Fruit fly (Drosophila melanogaster) whole organism, embryonic: ENCODE results near the gene kat80.

ENCODE experiments used
- ATbp ChIP-seq: fragments of 200-800 bp; sonication (Bioruptor generic); optimal IDR thresholded peaks from 2 replicates; lab custom pipeline; 2017; ENCODE audit warnings: missing biosample characterization, mild to moderate bottlenecking, missing genetic modification characterization, missing genetic modification reagents
- CG1024 ChIP-seq: fragments of 200-800 bp; sonication (Bioruptor generic); IDR thresholded peaks from 2 replicates; pipeline ENCODE4 v1.3.6; 2022; ENCODE audit warnings: missing biosample characterization, missing genetic modification characterization
- CG10274 ChIP-seq: fragments of 200-800 bp; sonication (Bioruptor generic); optimal IDR thresholded peaks from 3 replicates; lab custom pipeline; 2017; ENCODE audit warnings: missing biosample characterization, mild to moderate bottlenecking, missing genetic modification characterization
- CG12071 ChIP-seq: fragments of 200-800 bp; sonication (Bioruptor generic); optimal IDR thresholded peaks from 3 replicates; lab custom pipeline; 2018; ENCODE audit warnings: missing biosample characterization, mild to moderate bottlenecking, missing genetic modification characterization
- CG12659 ChIP-seq: fragments of 200-800 bp; sonication (Bioruptor generic); optimal IDR thresholded peaks from 3 replicates; lab custom pipeline; 2017; ENCODE audit warnings: mild to moderate bottlenecking, missing biosample characterization, missing genetic modification reagents, missing genetic modification characterization
- CG13287 ChIP-seq: fragments of 200-800 bp; sonication (Bioruptor generic); IDR thresholded peaks from 2 replicates; pipeline ENCODE4 v1.3.6; 2022; ENCODE audit warnings: missing biosample characterization, missing genetic modification characterization; ENCODE audit not compliant: partially characterized antibody
- CG15514 ChIP-seq: fragments of 200-800 bp; sonication (Bioruptor generic); optimal IDR thresholded peaks from 3 replicates; lab custom pipeline; 2017; ENCODE audit warnings: missing biosample characterization, missing genetic modification characterization, mild to moderate bottlenecking, moderate library complexity, missing genetic modification reagents
- CG16813 ChIP-seq: fragments of 200-800 bp; sonication (Bioruptor generic); IDR thresholded peaks from 3 replicates; pipeline ENCODE4 v1.3.6; 2022; ENCODE audit warnings: missing biosample characterization, missing genetic modification characterization; ENCODE audit not compliant: partially characterized antibody
- CG16815 ChIP-seq: fragments of 200-800 bp; sonication (Bioruptor generic); optimal IDR thresholded peaks from 3 replicates; lab custom pipeline; 2017; ENCODE audit warnings: missing biosample characterization, mild to moderate bottlenecking, missing genetic modification characterization
- CG17328 ChIP-seq: fragments of 200-800 bp; sonication (Bioruptor generic); IDR thresholded peaks from 2 replicates; pipeline ENCODE4 v1.3.6; 2022; ENCODE audit warnings: missing biosample characterization, missing genetic modification characterization
- CG17568 ChIP-seq: fragments of 200-800 bp; sonication (Bioruptor generic); optimal IDR thresholded peaks from 2 replicates; lab custom pipeline; 2018; ENCODE audit warnings: missing biosample characterization, mild to moderate bottlenecking, missing genetic modification characterization, moderate library complexity
- CG2116 ChIP-seq: fragments of 200-800 bp; sonication (Bioruptor generic); optimal IDR thresholded peaks from 3 replicates; lab custom pipeline; 2018; ENCODE audit warnings: missing biosample characterization, mild to moderate bottlenecking, missing genetic modification characterization
- CG2712 ChIP-seq: fragments of 200-800 bp; optimal IDR thresholded peaks from 3 replicates; lab custom pipeline; 2019; ENCODE audit warnings: missing biosample characterization, mild to moderate bottlenecking, missing genetic modification characterization, moderate library complexity
- CG30403 ChIP-seq: fragments of 200-800 bp; sonication (Bioruptor generic); optimal IDR thresholded peaks from 3 replicates; lab custom pipeline; 2016; ENCODE audit warnings: missing biosample characterization, missing genetic modification characterization
- CG32532 ChIP-seq: fragments of 200-800 bp; sonication (Bioruptor generic); IDR thresholded peaks from 2 replicates; pipeline ENCODE4 v1.3.6; 2022; ENCODE audit warnings: missing biosample characterization, missing genetic modification characterization
- CG3838 ChIP-seq: fragments of 200-800 bp; sonication (Bioruptor generic); optimal IDR thresholded peaks from 3 replicates; lab custom pipeline; 2016; ENCODE audit warnings: missing biosample characterization, missing genetic modification characterization
- CG5180 ChIP-seq: fragments of 200-800 bp; sonication (Bioruptor generic); optimal IDR thresholded peaks from 3 replicates; lab custom pipeline; 2017; ENCODE audit warnings: missing biosample characterization, missing genetic modification characterization, mild to moderate bottlenecking, moderate library complexity, missing genetic modification reagents
- CG7357 ChIP-seq: fragments of 200-800 bp; sonication (Bioruptor generic); IDR thresholded peaks from 3 replicates; pipeline ENCODE4 v1.3.6; 2022; ENCODE audit warnings: missing biosample characterization, missing genetic modification characterization
- CG8359 ChIP-seq: fragments of 200-800 bp; sonication (Bioruptor generic); optimal IDR thresholded peaks from 2 replicates; lab custom pipeline; 2017; ENCODE audit warnings: missing biosample characterization, mild to moderate bottlenecking, missing genetic modification characterization, borderline replicate concordance
- CG8924 ChIP-seq: fragments of 200-800 bp; optimal IDR thresholded peaks from 3 replicates; lab custom pipeline; 2019; ENCODE audit warnings: missing biosample characterization, mild to moderate bottlenecking, missing genetic modification characterization, moderate library complexity
- CHES-1-like ChIP-seq: fragments of 200-800 bp; sonication (Bioruptor generic); optimal IDR thresholded peaks from 2 replicates; lab custom pipeline; 2016; ENCODE audit warnings: missing biosample characterization, missing genetic modification characterization
- Dip2 ChIP-seq: fragments of 200-800 bp; sonication (Bioruptor generic); IDR thresholded peaks from 2 replicates; pipeline ENCODE4 v1.3.6; 2022; ENCODE audit warnings: missing biosample characterization, missing genetic modification characterization
- Dll ChIP-seq: fragments of 200-800 bp; sonication (Bioruptor generic); IDR thresholded peaks from 4 replicates; pipeline ENCODE4 v1.3.6; 2022; ENCODE audit warnings: missing biosample characterization, missing genetic modification characterization; ENCODE audit not compliant: partially characterized antibody
- Hr51 ChIP-seq, 2 experiments: fragments of 200-800 bp; sonication (Bioruptor generic); optimal IDR thresholded peaks; 2 replicates in 1 of 2; 3 replicates in 1 of 2; lab custom pipeline; 2016 to 2018; ENCODE audit warnings: missing biosample characterization in 2 of 2, missing genetic modification characterization in 2 of 2, mild to moderate bottlenecking in 1 of 2, moderate library complexity in 1 of 2
- Lpt ChIP-seq: fragments of >200 bp; optimal IDR thresholded peaks from 2 replicates; lab custom pipeline; 2018; ENCODE audit warnings: missing biosample characterization, missing genetic modification characterization
- Max ChIP-seq: fragments of 200-800 bp; sonication (Bioruptor generic); optimal IDR thresholded peaks from 2 replicates; lab custom pipeline; 2016; ENCODE audit warnings: missing biosample characterization, mild to moderate bottlenecking, missing genetic modification characterization
- Nf-YA ChIP-seq: fragments of 200-800 bp; sonication (Bioruptor generic); IDR thresholded peaks from 2 replicates; pipeline ENCODE4 v1.3.6; 2022; ENCODE audit warnings: missing biosample characterization, missing genetic modification characterization
- Nf-YC ChIP-seq: fragments of 200-800 bp; optimal IDR thresholded peaks from 3 replicates; lab custom pipeline; 2019; ENCODE audit warnings: missing biosample characterization, mild to moderate bottlenecking, missing genetic modification characterization, moderate library complexity
- Opbp ChIP-seq: fragments of 200-800 bp; sonication (Bioruptor generic); IDR thresholded peaks from 3 replicates; pipeline ENCODE4 v1.3.6; 2022; ENCODE audit warnings: missing biosample characterization, missing genetic modification characterization; ENCODE audit not compliant: partially characterized antibody
- Poxn ChIP-seq: fragments of 200-800 bp; sonication (Bioruptor generic); IDR thresholded peaks from 2 replicates; pipeline ENCODE4 v1.3.6; 2022; ENCODE audit warnings: missing biosample characterization, missing genetic modification characterization
- Side ChIP-seq: fragments of 200-800 bp; sonication (Bioruptor generic); optimal IDR thresholded peaks from 2 replicates; lab custom pipeline; 2016; ENCODE audit warnings: missing biosample characterization, missing genetic modification characterization
- Sin3A ChIP-seq: fragments of >200 bp; optimal IDR thresholded peaks from 2 replicates; lab custom pipeline; 2018
- Usf ChIP-seq: fragments of 200-800 bp; sonication (Bioruptor generic); optimal IDR thresholded peaks from 2 replicates; lab custom pipeline; 2017; ENCODE audit warnings: missing genotype, missing biosample characterization, missing genetic modification characterization
- Xrp1 ChIP-seq: fragments of 200-800 bp; sonication (Bioruptor generic); IDR thresholded peaks from 2 replicates; pipeline ENCODE4 v1.3.6; 2022; ENCODE audit warnings: missing biosample characterization, missing genetic modification characterization
- az2 ChIP-seq: fragments of 200-800 bp; sonication (Bioruptor generic); optimal IDR thresholded peaks from 3 replicates; lab custom pipeline; 2016; ENCODE audit warnings: missing biosample characterization, missing genetic modification characterization
- bab2 ChIP-seq: fragments of 200-800 bp; sonication (Bioruptor generic); optimal IDR thresholded peaks from 2 replicates; lab custom pipeline; 2016; ENCODE audit warnings: missing biosample characterization, missing genetic modification characterization
- bbx ChIP-seq: fragments of 200-800 bp; sonication (Bioruptor generic); IDR thresholded peaks from 2 replicates; pipeline ENCODE4 v1.3.6; 2022; ENCODE audit warnings: missing biosample characterization, missing genetic modification characterization; ENCODE audit not compliant: partially characterized antibody
- chinmo ChIP-seq: fragments of 200-800 bp; sonication (Bioruptor generic); IDR thresholded peaks from 4 replicates; pipeline ENCODE4 v1.3.6; 2022; ENCODE audit warnings: missing biosample characterization, missing genetic modification characterization; ENCODE audit not compliant: partially characterized antibody
- ems ChIP-seq: fragments of 200-800 bp; sonication (Bioruptor generic); optimal IDR thresholded peaks from 3 replicates; lab custom pipeline; 2016; ENCODE audit warnings: missing biosample characterization, missing genetic modification characterization
- gcm2 ChIP-seq: fragments of 200-800 bp; sonication (Bioruptor generic); optimal IDR thresholded peaks from 2 replicates; lab custom pipeline; 2016; ENCODE audit warnings: missing biosample characterization, missing genetic modification characterization
- gfzf ChIP-seq: fragments of 200-800 bp; sonication (Bioruptor generic); optimal IDR thresholded peaks from 2 replicates; lab custom pipeline; 2016; ENCODE audit warnings: missing biosample characterization, mild to moderate bottlenecking, missing genetic modification characterization, moderate library complexity
- lola ChIP-seq, 3 experiments: fragments of >200 bp in 2 of 3; fragments of 200-800 bp in 1 of 3; sonication (Bioruptor generic) in 1 of 3; optimal IDR thresholded peaks; 2 replicates each; lab custom pipeline; 2017 to 2019; ENCODE audit warnings: missing biosample characterization in 3 of 3, missing genetic modification characterization in 3 of 3, mild to moderate bottlenecking in 1 of 3, moderate library complexity in 1 of 3
- mld ChIP-seq: fragments of 200-800 bp; sonication (Bioruptor generic); IDR thresholded peaks from 3 replicates; pipeline ENCODE4 v1.3.6; 2022; ENCODE audit warnings: missing biosample characterization, missing genetic modification characterization; ENCODE audit not compliant: partially characterized antibody
- stwl ChIP-seq: fragments of 200-800 bp; sonication (Bioruptor generic); optimal IDR thresholded peaks from 3 replicates; lab custom pipeline; 2018; ENCODE audit warnings: missing biosample characterization, mild to moderate bottlenecking, missing genetic modification characterization, moderate library complexity
- tap ChIP-seq: fragments of 200-800 bp; optimal IDR thresholded peaks from 3 replicates; lab custom pipeline; 2019; ENCODE audit warnings: missing biosample characterization, mild to moderate bottlenecking, missing genetic modification characterization, moderate library complexity
- trem ChIP-seq: fragments of 200-800 bp; optimal IDR thresholded peaks from 3 replicates; lab custom pipeline; 2019; ENCODE audit warnings: missing biosample characterization, mild to moderate bottlenecking, missing genetic modification characterization, moderate library complexity
- unc-4 ChIP-seq: fragments of 200-800 bp; sonication (Bioruptor generic); IDR thresholded peaks from 2 replicates; pipeline ENCODE4 v1.3.6; 2022; ENCODE audit warnings: missing biosample characterization, missing genetic modification characterization; ENCODE audit not compliant: partially characterized antibody
- vnd ChIP-seq: fragments of 200-800 bp; sonication (Bioruptor generic); IDR thresholded peaks from 3 replicates; pipeline ENCODE4 v1.3.6; 2022; ENCODE audit warnings: missing biosample characterization, missing genetic modification characterization; ENCODE audit not compliant: partially characterized antibody
- wek ChIP-seq: fragments of 200-800 bp; sonication (Bioruptor generic); optimal IDR thresholded peaks from 3 replicates; lab custom pipeline; 2018; ENCODE audit warnings: missing biosample characterization, mild to moderate bottlenecking, missing genetic modification characterization, moderate library complexity

The kat80 gene

DNA sequence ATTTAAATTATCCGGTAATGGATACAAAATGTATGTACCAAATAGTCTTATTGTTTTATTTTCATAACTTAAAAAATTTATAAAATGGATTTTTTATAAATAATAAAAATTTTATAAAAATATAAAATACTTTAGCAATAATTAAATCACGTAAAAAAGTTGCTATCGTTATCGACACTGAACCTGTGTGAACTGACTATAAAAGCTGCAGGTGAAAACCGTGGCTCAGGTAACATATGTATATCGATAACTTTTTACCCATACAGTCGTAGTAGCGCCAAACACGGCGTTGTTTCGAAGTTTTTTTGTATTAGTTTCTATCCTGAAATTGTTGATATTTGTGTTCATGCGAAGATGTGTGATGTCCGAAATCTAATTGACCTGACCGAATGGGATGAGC lies 27.7 kb upstream of the kat80 start, which contains the start of gene CG3679 (continued):
- TF ChIP-seq wek (GFP tag; lab: Kevin White, UChicago) (no peak), CG17328 (GFP tag; lab: Robert Waterston, UW) (no peak), chinmo (GFP tag; lab: Robert Waterston, UW) (0 out of 4 replicates have a peak, but pooled peaks have one; percentile 39), Poxn (GFP tag; lab: Robert Waterston, UW) (no peak), Sin3A (lab: Kevin White, UChicago) (no peak), Usf (no peak), CG15514 (GFP tag; lab: Kevin White, UChicago) (peak; percentile 63), vnd (GFP tag; lab: Robert Waterston, UW) (peak; percentile 20; the same call in 2 of the 3 replicates), az2 (GFP tag; lab: Kevin White, UChicago) (no peak), CG8924 (tag; lab: Kevin White, UChicago) (no peak), gfzf (GFP tag; lab: Kevin White, UChicago) (no peak), CG1024 (GFP tag; lab: Robert Waterston, UW) (0 out of 2 replicates have a peak, but pooled peaks have one; percentile 31), Dip2 (GFP tag; lab: Robert Waterston, UW) (no peak), stwl (tag; lab: Kevin White, UChicago) (peak; percentile 28), CG3838 (GFP tag; lab: Kevin White, UChicago) (no peak), bab2 (GFP tag; lab: Kevin White, UChicago) (no peak), unc-4 (GFP tag; lab: Robert Waterston, UW) (peak; percentile 62; the same call in 1 of the 2 replicates), gcm2 (GFP tag; lab: Kevin White, UChicago) (no peak), CG2712 (peak; percentile 58), CG2116 (peak; percentile 75), CG13287 (GFP tag; lab: Robert Waterston, UW) (peak; percentile 74), CG16813 (GFP tag; lab: Robert Waterston, UW) (peak; percentile 66), Xrp1 (0 out of 2 replicates have a peak, but pooled peaks have one; percentile 10), lola (GFP tag; optimal IDR thresholded peaks at IDR 0.05; lab: Kevin White, UChicago) (no peak), tap (tag; lab: Kevin White, UChicago) (no peak), Lpt (GFP tag; lab: Kevin White, UChicago) (no peak), trem (tag; lab: Kevin White, UChicago) (peak; percentile 31), Nf-YA (GFP tag; lab: Robert Waterston, UW) (no peak), CG16815 (GFP tag; lab: Kevin White, UChicago) (no peak), ems (GFP tag; lab: Kevin White, UChicago) (no peak), CG12071 (GFP tag; lab: Kevin White, UChicago) (no peak), mld (GFP tag; lab: Robert Waterston, UW) (peak; percentile 65; the same call in 1 of the 3 replicates), CG8359 (GFP tag; lab: Kevin White, UChicago) (no peak), CG17568 (GFP tag; lab: Kevin White, UChicago) (no peak), CG32532 (GFP tag; lab: Robert Waterston, UW) (no peak), bbx (GFP tag; lab: Robert Waterston, UW) (peak; percentile 76), CG5180 (GFP tag; lab: Kevin White, UChicago) (no peak), Side (no peak), CG10274 (GFP tag; lab: Kevin White, UChicago) (no peak), CG12659 (peak; percentile 9), CG7357 (peak; percentile 87), Opbp (GFP tag; lab: Robert Waterston, UW) (peak; percentile 63; the same call in 2 of the 3 replicates), Max (GFP tag; lab: Kevin White, UChicago) (no peak), CG30403 (GFP tag; lab: Kevin White, UChicago) (no peak), ATbp (no peak), Hr51 (GFP tag; optimal IDR thresholded peaks at IDR 0.05; lab: Kevin White, UChicago) (no peak), Nf-YC (tag; lab: Kevin White, UChicago) (no peak), Dll (GFP tag; lab: Robert Waterston, UW) (peak; percentile 68), CHES-1-like (GFP tag; lab: Kevin White, UChicago) (no peak)
